Worm (Caenorhabditis elegans): ENCODE data around the gene pals-17.

pals-17 gene

DNA sequence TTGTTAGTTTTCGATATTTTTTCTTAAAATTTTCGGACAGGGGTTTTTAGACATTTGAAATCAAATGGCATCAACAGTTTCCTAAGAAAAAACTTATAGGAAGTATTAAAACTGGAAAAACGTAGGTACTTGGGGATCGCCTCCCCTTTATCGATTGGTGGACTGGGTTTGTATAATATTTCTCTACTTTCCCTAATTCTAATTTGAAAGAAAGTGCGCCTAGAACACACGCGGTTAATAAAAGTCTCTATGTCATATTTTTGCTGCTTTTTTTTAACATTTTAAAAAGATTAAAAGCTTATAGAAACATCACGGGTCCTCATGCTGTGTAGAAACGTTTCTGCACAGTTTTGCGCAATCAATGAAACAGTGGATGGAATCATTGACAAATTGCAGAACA is 8.0 kb upstream of the pals-17 start, which contains the start of gene pals-16:
pals-16 (plus strand) TSS at position 301 of the 400 bp plus-strand sequence.
- TF ChIP-seq pha-2 (tag; optimal IDR thresholded peaks at IDR 0.05) (no peak), ceh-24 (tag; optimal IDR thresholded peaks at IDR 0.05) (no peak), hlh-30 (tag; optimal IDR thresholded peaks at IDR 0.05; ENCODE audit: insufficient read depth) (no peak), C38D4.7 (GFP tag; optimal IDR thresholded peaks at IDR 0.05) (no peak), pqm-1 (tag; optimal IDR thresholded peaks at IDR 0.05) (no peak), pha-4 (tag; optimal IDR thresholded peaks at IDR 0.05) (no peak), unc-55 (GFP tag; optimal IDR thresholded peaks at IDR 0.05) (no peak), ceh-9 (tag; optimal IDR thresholded peaks at IDR 0.05) (no peak), hlh-15 (tag; optimal IDR thresholded peaks at IDR 0.05) (no peak)

DNA sequence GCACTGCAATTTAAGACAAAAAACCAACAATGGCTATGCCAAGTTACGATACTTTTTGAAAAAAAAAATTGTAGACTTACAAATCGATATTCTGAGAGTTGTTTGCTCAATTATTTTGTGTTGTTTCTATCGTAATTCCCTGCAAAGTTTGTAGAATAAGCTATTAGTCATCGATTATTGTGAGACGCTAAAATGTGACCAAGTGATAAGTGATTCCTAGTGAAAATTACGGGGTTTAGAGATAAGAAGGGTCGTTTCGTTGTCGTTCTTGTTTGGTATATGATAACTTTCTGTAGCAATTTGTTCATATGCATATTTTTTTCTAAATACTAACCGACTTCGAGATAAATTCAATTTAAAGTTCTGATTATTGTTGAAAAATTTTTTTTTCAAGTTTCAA is 6.5 kb upstream of the pals-17 start:
- TF ChIP-seq elt-2 (tag; optimal IDR thresholded peaks at IDR 0.05) (peak; percentile 63), tbx-2 (tag; optimal IDR thresholded peaks at IDR 0.05) (no peak)

- TF ChIP-seq eyg-1 (tag; optimal IDR thresholded peaks at IDR 0.05), result no peak
- TF ChIP-seq Y22D7AL.16 (tag; optimal IDR thresholded peaks at IDR 0.05), result no peak
- no peak for TF ChIP-seq fkh-6 (tag; optimal IDR thresholded peaks at IDR 0.05)
- TF ChIP-seq F13H6.1 (tag; optimal IDR thresholded peaks at IDR 0.05), result no peak
- TF ChIP-seq unc-86 (tag; optimal IDR thresholded peaks at IDR 0.05), result no peak
- TF ChIP-seq ceh-34 (tag; optimal IDR thresholded peaks at IDR 0.05), result no peak
- TF ChIP-seq rnt-1 (tag; optimal IDR thresholded peaks at IDR 0.05), result no peak
- no peak for TF ChIP-seq pros-1 (tag; optimal IDR thresholded peaks at IDR 0.05)
Measured at ce11 chrIII:1395355-1395754, 3.7 kb upstream of the pals-17 start.

DNA sequence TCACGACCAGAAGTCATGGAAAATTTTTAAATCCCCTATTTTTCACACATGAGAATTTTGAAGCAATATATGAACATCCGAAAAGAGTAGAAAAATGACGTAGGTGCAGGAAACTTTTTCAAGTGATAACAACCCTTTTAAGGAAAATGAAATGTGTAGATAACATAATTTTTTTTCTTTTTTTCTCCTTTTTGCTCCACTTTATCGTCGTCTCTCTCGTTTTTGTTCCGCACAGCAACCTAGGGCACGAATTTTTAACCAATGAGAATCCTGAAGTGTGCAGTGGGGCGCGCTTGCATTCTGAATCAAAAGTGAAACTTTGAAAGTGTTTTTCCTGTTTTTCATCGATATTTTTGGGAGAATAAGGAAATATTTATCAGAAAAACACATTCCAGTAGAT is 1.1 kb upstream of the pals-17 start:
- TF ChIP-seq elt-2 (tag; optimal IDR thresholded peaks at IDR 0.05), result peak; percentile 65
- no peak for TF ChIP-seq unc-86 (tag; optimal IDR thresholded peaks at IDR 0.05)

ce11 chrIII:1389988-1390387 is 1.7 kb downstream of the pals-17 start:
- TF ChIP-seq ceh-6 (GFP tag; optimal IDR thresholded peaks at IDR 0.05) (no peak), ceh-14 (tag; optimal IDR thresholded peaks at IDR 0.05) (no peak), ref-2 (tag; optimal IDR thresholded peaks at IDR 0.05) (no peak), pat-9 (tag; optimal IDR thresholded peaks at IDR 0.05) (no peak), gmeb-2 (tag; optimal IDR thresholded peaks at IDR 0.05) (no peak), elt-2 (tag; optimal IDR thresholded peaks at IDR 0.05) (peak; percentile 86)

DNA sequence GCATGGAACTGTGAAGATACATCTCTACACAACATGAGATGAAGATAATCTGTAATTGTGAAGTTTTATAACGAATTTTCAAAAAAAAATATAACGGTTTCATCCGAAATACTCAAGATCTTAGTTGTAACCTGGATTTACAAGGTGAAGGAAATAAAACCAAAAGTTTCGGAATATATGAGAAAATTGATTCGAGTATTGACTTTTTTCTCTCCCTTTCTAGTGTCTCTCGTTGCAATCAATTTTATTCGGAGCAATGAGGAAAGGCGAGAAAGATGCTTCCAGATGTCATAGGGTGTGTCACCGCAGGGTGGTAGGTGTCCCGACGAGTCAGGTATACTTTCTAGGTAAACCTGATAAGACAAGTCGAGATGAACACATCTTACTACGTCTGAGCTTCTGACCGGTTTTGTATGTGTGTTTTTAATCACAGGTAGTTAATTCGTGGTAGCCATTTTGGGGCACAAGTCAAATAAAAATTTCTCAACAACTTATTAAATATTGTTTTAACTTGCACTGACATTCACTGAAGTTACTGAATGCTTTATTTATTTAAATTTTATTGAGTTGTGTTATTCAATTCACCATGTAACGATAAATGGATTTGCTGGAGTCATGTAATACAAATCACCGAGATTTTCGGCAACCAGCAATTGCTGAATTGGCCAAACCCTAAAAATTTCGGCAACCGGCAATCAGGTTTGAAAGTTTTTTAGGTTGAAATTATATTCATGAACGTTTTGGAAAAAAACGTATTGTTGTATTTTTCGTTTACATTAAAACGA is 3.2 kb downstream of the pals-17 start, which contains the start of gene pals-20:
pals-20 (minus strand) TSS at position 51 of the 785 bp plus-strand sequence.
- no peak for TF ChIP-seq ttx-3 (tag; optimal IDR thresholded peaks at IDR 0.05)
- no peak for TF ChIP-seq fkh-10 (GFP tag; optimal IDR thresholded peaks at IDR 0.05)
- TF ChIP-seq fax-1 (tag; optimal IDR thresholded peaks at IDR 0.05), result no peak
- TF ChIP-seq tbx-7 (tag; optimal IDR thresholded peaks at IDR 0.05), result no peak
- no peak for TF ChIP-seq odd-2 (tag; optimal IDR thresholded peaks at IDR 0.05)

ce11 chrIII:1384694-1385093 is 7.0 kb downstream of the pals-17 start:
- no peak for TF ChIP-seq ceh-18 (tag; optimal IDR thresholded peaks at IDR 0.05)
- TF ChIP-seq odd-2 (tag; optimal IDR thresholded peaks at IDR 0.05), result no peak

Measured in whole organism, late embryonic.